Worm (Caenorhabditis elegans) whole organism, mixed stage, embryonic: ENCODE data around the gene bir-2.

Experiments
- M03D4.4 ChIP-seq: sonication (generic microtip); optimal IDR thresholded peaks from 2 replicates; lab custom pipeline; 2017; ENCODE audit warnings: mild to moderate bottlenecking, missing genetic modification characterization, missing compliant biosample characterization
- blmp-1 ChIP-seq: fragments of 150-350 bp; optimal IDR thresholded peaks from 2 replicates; lab custom pipeline; 2014; ENCODE audit warnings: missing biosample characterization, missing genetic modification characterization
- ceh-39 ChIP-seq: fragments of 150-350 bp; optimal IDR thresholded peaks from 2 replicates; lab custom pipeline; 2014; ENCODE audit warnings: missing biosample characterization, missing genetic modification characterization
- ceh-43 ChIP-seq: fragments of 200-800 bp; sonication (Bioruptor generic); optimal IDR thresholded peaks from 2 replicates; lab custom pipeline; 2018; ENCODE audit warnings: mild to moderate bottlenecking, missing genetic modification characterization, moderate library complexity, missing compliant biosample characterization
- cnd-1 ChIP-seq: fragments of 200-800 bp; sonication (Bioruptor generic); optimal IDR thresholded peaks from 2 replicates; lab custom pipeline; 2018; ENCODE audit warnings: mild to moderate bottlenecking, missing genetic modification characterization, missing compliant biosample characterization
- drap-1 ChIP-seq: fragments of 200-800 bp; sonication (Bioruptor generic); optimal IDR thresholded peaks from 3 replicates; lab custom pipeline; 2018; ENCODE audit warnings: mild to moderate bottlenecking, missing genetic modification characterization, missing compliant biosample characterization
- elt-3 ChIP-seq: fragments of 150-350 bp; optimal IDR thresholded peaks from 2 replicates; lab custom pipeline; 2014; ENCODE audit warnings: missing biosample characterization, missing genetic modification characterization
- flh-1 ChIP-seq: fragments of 200-800 bp; sonication (Bioruptor generic); optimal IDR thresholded peaks from 2 replicates; lab custom pipeline; 2018; ENCODE audit warnings: mild to moderate bottlenecking, missing genetic modification characterization, moderate library complexity, missing compliant biosample characterization
- ham-2 ChIP-seq: fragments of 200-800 bp; sonication (Bioruptor generic); optimal IDR thresholded peaks from 2 replicates; lab custom pipeline; 2018; ENCODE audit warnings: mild to moderate bottlenecking, missing genetic modification characterization, missing compliant biosample characterization
- lin-32 ChIP-seq: fragments of 200-800 bp; sonication (Bioruptor generic); optimal IDR thresholded peaks from 2 replicates; lab custom pipeline; 2018; ENCODE audit warnings: mild to moderate bottlenecking, missing genetic modification characterization, missing compliant biosample characterization
- lsy-2 ChIP-seq: fragments of 150-350 bp; optimal IDR thresholded peaks from 2 replicates; lab custom pipeline; 2014; ENCODE audit warnings: missing biosample characterization, missing genetic modification characterization
- mab-5 ChIP-seq: fragments of 150-350 bp; optimal IDR thresholded peaks from 2 replicates; lab custom pipeline; 2014; ENCODE audit warnings: missing biosample characterization, missing genetic modification characterization
- mep-1 ChIP-seq: fragments of 150-350 bp; optimal IDR thresholded peaks from 2 replicates; lab custom pipeline; 2017; ENCODE audit warnings: missing biosample characterization, missing genetic modification reagents, missing genetic modification characterization, inconsistent platforms
- mls-2 ChIP-seq: sonication (generic microtip); optimal IDR thresholded peaks from 2 replicates; lab custom pipeline; 2016; ENCODE audit warnings: mild to moderate bottlenecking, missing genetic modification characterization, moderate library complexity, missing compliant biosample characterization
- nhr-12 ChIP-seq: fragments of 150-350 bp; optimal IDR thresholded peaks from 2 replicates; lab custom pipeline; 2014; ENCODE audit warnings: missing biosample characterization, missing genetic modification characterization
- nhr-2 ChIP-seq: fragments of 150-350 bp; optimal IDR thresholded peaks from 2 replicates; lab custom pipeline; 2014; ENCODE audit warnings: missing biosample characterization, missing genetic modification characterization
- nhr-237 ChIP-seq: fragments of 150-350 bp; optimal IDR thresholded peaks from 2 replicates; lab custom pipeline; 2014; ENCODE audit warnings: missing biosample characterization, missing genetic modification characterization
- nhr-28 ChIP-seq: fragments of 150-350 bp; optimal IDR thresholded peaks from 2 replicates; lab custom pipeline; 2014; ENCODE audit warnings: missing biosample characterization, missing genetic modification characterization
- nhr-76 ChIP-seq: sonication (generic microtip); optimal IDR thresholded peaks from 2 replicates; lab custom pipeline; 2017; ENCODE audit warnings: missing biosample characterization, missing genetic modification characterization
- pha-4 ChIP-seq: fragments of 150-350 bp; optimal IDR thresholded peaks from 2 replicates; lab custom pipeline; 2018; ENCODE audit warnings: missing biosample characterization, missing genetic modification reagents, missing genetic modification characterization
- sem-2 ChIP-seq: fragments of 200-800 bp; sonication (Bioruptor generic); optimal IDR thresholded peaks from 2 replicates; lab custom pipeline; 2018; ENCODE audit warnings: mild to moderate bottlenecking, missing genetic modification characterization, missing compliant biosample characterization
- snpc-4 ChIP-seq: fragments of 150-350 bp; optimal IDR thresholded peaks from 2 replicates; lab custom pipeline; 2014; ENCODE audit warnings: missing biosample characterization, missing genetic modification characterization
- sptf-1 ChIP-seq: sonication (generic microtip); optimal IDR thresholded peaks from 2 replicates; lab custom pipeline; 2017; ENCODE audit warnings: mild to moderate bottlenecking, missing genetic modification characterization, moderate library complexity, missing compliant biosample characterization
- tbx-8 ChIP-seq: fragments of 200-800 bp; sonication (Bioruptor generic); optimal IDR thresholded peaks from 2 replicates; lab custom pipeline; 2018; ENCODE audit warnings: mild to moderate bottlenecking, missing genetic modification characterization, moderate library complexity, missing compliant biosample characterization
- unc-39 ChIP-seq: fragments of 150-350 bp; optimal IDR thresholded peaks from 2 replicates; lab custom pipeline; 2014; ENCODE audit warnings: missing biosample characterization, missing genetic modification characterization
- unc-62 ChIP-seq: fragments of 150-350 bp; optimal IDR thresholded peaks from 2 replicates; lab custom pipeline; 2014; ENCODE audit warnings: missing biosample characterization, missing genetic modification reagents, missing genetic modification characterization
- zip-8 ChIP-seq: fragments of 150-350 bp; optimal IDR thresholded peaks from 2 replicates; lab custom pipeline; 2014; ENCODE audit warnings: missing biosample characterization, missing genetic modification characterization
- ztf-11 ChIP-seq: fragments of 150-350 bp; optimal IDR thresholded peaks from 2 replicates; lab custom pipeline; 2014; ENCODE audit warnings: missing biosample characterization, missing genetic modification characterization

bir-2 gene

DNA sequence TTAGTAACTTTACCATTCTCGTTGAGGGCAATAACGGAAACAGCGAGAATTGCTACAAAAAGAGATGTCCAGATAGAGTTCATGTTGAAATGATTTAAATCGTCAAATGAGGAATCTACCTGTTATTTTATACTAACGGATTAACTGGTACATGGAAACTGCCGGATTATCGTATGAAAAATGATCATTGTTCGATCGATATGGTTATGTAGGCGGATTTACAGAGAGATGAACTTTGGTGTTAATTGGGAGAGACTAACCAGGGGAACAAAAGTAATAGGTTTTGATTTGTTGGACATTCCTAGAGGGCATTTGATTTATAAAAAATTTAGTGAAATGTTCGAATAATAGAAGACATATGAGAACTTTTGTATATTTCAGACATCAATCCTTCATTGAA is 43.1 kb downstream of the bir-2 start, which contains the start of gene spig-9:
Gene spig-9, minus strand, starts transcription at position 101 of the 400 bp plus-strand sequence.
- TF ChIP-seq flh-1 (GFP tag; lab: Kevin White, UChicago): no peak
- TF ChIP-seq cnd-1 (tag; lab: Kevin White, UChicago): no peak
- no peak for TF ChIP-seq lsy-2
- no peak for TF ChIP-seq ceh-43 (GFP tag; lab: Kevin White, UChicago)
- no peak for TF ChIP-seq elt-3
- no peak for TF ChIP-seq tbx-8
- TF ChIP-seq nhr-2 (tag; lab: Kevin White, UChicago): no peak
- TF ChIP-seq lin-32 (GFP tag; lab: Kevin White, UChicago): no peak
- TF ChIP-seq nhr-12 (tag; lab: Kevin White, UChicago): no peak
- no peak for TF ChIP-seq blmp-1 (tag; lab: Kevin White, UChicago)
- TF ChIP-seq nhr-28 (tag; lab: Kevin White, UChicago): no peak
- TF ChIP-seq mab-5 (tag; lab: Kevin White, UChicago): no peak
- no peak for TF ChIP-seq snpc-4 (tag; lab: Kevin White, UChicago)
- no peak for TF ChIP-seq M03D4.4 (tag; lab: Kevin White, UChicago)
- no peak for TF ChIP-seq ztf-11 (tag; lab: Kevin White, UChicago)
- TF ChIP-seq mls-2 (tag; lab: Kevin White, UChicago): no peak
- no peak for TF ChIP-seq sem-2 (GFP tag; lab: Kevin White, UChicago)
- no peak for TF ChIP-seq zip-8 (tag; lab: Kevin White, UChicago)
- TF ChIP-seq nhr-237 (tag; lab: Kevin White, UChicago): no peak

DNA sequence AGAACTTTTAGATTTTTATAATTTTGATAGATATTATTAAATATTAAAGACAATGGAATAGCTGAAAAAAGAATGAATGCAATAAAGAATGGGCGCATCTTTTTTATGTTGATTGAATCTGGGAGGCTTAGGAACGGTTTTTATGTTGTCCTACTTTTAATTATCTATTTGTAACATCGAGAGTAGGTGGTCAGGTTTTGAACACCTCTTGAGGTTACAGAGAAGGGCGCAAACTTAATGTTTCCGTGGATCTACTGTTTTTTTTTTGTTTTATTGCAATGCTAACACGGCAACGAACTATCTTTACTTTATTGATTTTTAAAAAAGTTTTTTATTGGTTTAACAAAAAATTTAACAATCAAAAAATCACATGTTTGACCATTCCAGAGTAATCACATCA is 45.2 kb downstream of the bir-2 start, which contains the start of gene F53F4.7:
Gene F53F4.7, minus strand, starts transcription at position 101 of the 400 bp plus-strand sequence.
- TF ChIP-seq lin-32 (GFP tag; lab: Kevin White, UChicago) (no peak), nhr-237 (tag; lab: Kevin White, UChicago) (no peak), ham-2 (GFP tag; lab: Kevin White, UChicago) (no peak), mep-1 (tag; lab: Kevin White, UChicago) (no peak), blmp-1 (tag; lab: Kevin White, UChicago) (no peak), sem-2 (GFP tag; lab: Kevin White, UChicago) (no peak), sptf-1 (tag; lab: Kevin White, UChicago) (no peak), nhr-76 (tag; lab: Kevin White, UChicago) (no peak), ceh-39 (tag; lab: Kevin White, UChicago) (no peak), drap-1 (GFP tag; lab: Kevin White, UChicago) (no peak), tbx-8 (no peak), mls-2 (tag; lab: Kevin White, UChicago) (no peak), pha-4 (no peak), ceh-43 (GFP tag; lab: Kevin White, UChicago) (no peak), unc-39 (tag; lab: Kevin White, UChicago) (no peak), unc-62 (GFP tag; lab: Kevin White, UChicago) (no peak)
